Fruit fly (Drosophila melanogaster): Measurements from ENCODE around the gene Tsp86D.

Tsp86D gene

dm6 chr3R:10868427-10868962 lies at the start of gene Tsp86D, which contains the start of gene SelR:
TSS of gene Tsp86D (plus strand) at chr3R:10868708.
TSS of gene SelR (minus strand) at chr3R:10868642.
- TF ChIP-seq ttk (optimal IDR thresholded peaks at IDR 0.05) (no peak), psq (optimal IDR thresholded peaks at IDR 0.05) (no peak), h (optimal IDR thresholded peaks at IDR 0.05) (no peak), Sin3A (optimal IDR thresholded peaks at IDR 0.05) (no peak), insv (optimal IDR thresholded peaks at IDR 0.05) (no peak), Myc (optimal IDR thresholded peaks at IDR 0.05) (no peak)

- TF ChIP-seq Sin3A (optimal IDR thresholded peaks at IDR 0.05): no peak
Measured at dm6 chr3R:10826796-10827524, 41.5 kb upstream of the Tsp86D start, which contains the start of gene Cad86C. TSS of gene Cad86C (plus strand) at chr3R:10827079.

dm6 chr3R:10828688-10829087 lies 39.8 kb upstream of the Tsp86D start:
- TF ChIP-seq Sin3A (optimal IDR thresholded peaks at IDR 0.05): no peak
- no peak for TF ChIP-seq h (optimal IDR thresholded peaks at IDR 0.05)
- TF ChIP-seq Myc (optimal IDR thresholded peaks at IDR 0.05): no peak
- TF ChIP-seq ttk (optimal IDR thresholded peaks at IDR 0.05): no peak
- TF ChIP-seq psq (optimal IDR thresholded peaks at IDR 0.05): no peak
- TF ChIP-seq insv (optimal IDR thresholded peaks at IDR 0.05): no peak

- no peak for TF ChIP-seq ttk (optimal IDR thresholded peaks at IDR 0.05)
- TF ChIP-seq h (optimal IDR thresholded peaks at IDR 0.05): no peak
- TF ChIP-seq insv (optimal IDR thresholded peaks at IDR 0.05): no peak
- TF ChIP-seq Sin3A (optimal IDR thresholded peaks at IDR 0.05): no peak
- TF ChIP-seq Myc (optimal IDR thresholded peaks at IDR 0.05): no peak
- no peak for TF ChIP-seq psq (optimal IDR thresholded peaks at IDR 0.05)
Measured at dm6 chr3R:10829746-10830145, 38.8 kb upstream of the Tsp86D start.

dm6 chr3R:10832526-10833165 lies 35.9 kb upstream of the Tsp86D start:
- TF ChIP-seq insv (optimal IDR thresholded peaks at IDR 0.05) (no peak), psq (optimal IDR thresholded peaks at IDR 0.05) (no peak), h (optimal IDR thresholded peaks at IDR 0.05) (no peak), ttk (optimal IDR thresholded peaks at IDR 0.05) (no peak), Myc (optimal IDR thresholded peaks at IDR 0.05) (no peak), Sin3A (optimal IDR thresholded peaks at IDR 0.05) (no peak)

- TF ChIP-seq psq (optimal IDR thresholded peaks at IDR 0.05) (no peak), h (optimal IDR thresholded peaks at IDR 0.05) (no peak), insv (optimal IDR thresholded peaks at IDR 0.05) (no peak), Myc (optimal IDR thresholded peaks at IDR 0.05) (no peak), ttk (optimal IDR thresholded peaks at IDR 0.05) (no peak)
Measured at dm6 chr3R:10834893-10835292, 33.6 kb upstream of the Tsp86D start.

dm6 chr3R:10836924-10837323 lies 31.6 kb upstream of the Tsp86D start:
- TF ChIP-seq psq (optimal IDR thresholded peaks at IDR 0.05) (no peak), ttk (optimal IDR thresholded peaks at IDR 0.05) (no peak), insv (optimal IDR thresholded peaks at IDR 0.05) (no peak), Myc (optimal IDR thresholded peaks at IDR 0.05) (no peak), h (optimal IDR thresholded peaks at IDR 0.05) (no peak), Sin3A (optimal IDR thresholded peaks at IDR 0.05) (no peak)

- TF ChIP-seq h (optimal IDR thresholded peaks at IDR 0.05) (no peak), ttk (optimal IDR thresholded peaks at IDR 0.05) (no peak), insv (optimal IDR thresholded peaks at IDR 0.05) (no peak)
Measured at dm6 chr3R:10842422-10842821, 26.1 kb upstream of the Tsp86D start.

dm6 chr3R:10849515-10849973 lies 19.0 kb upstream of the Tsp86D start, which contains the start of gene CG42394:
TSS of gene CG42394 (plus strand) at chr3R:10849825.
- TF ChIP-seq Sin3A (optimal IDR thresholded peaks at IDR 0.05): no peak
- no peak for TF ChIP-seq ttk (optimal IDR thresholded peaks at IDR 0.05)
- TF ChIP-seq psq (optimal IDR thresholded peaks at IDR 0.05): no peak
- no peak for TF ChIP-seq Myc (optimal IDR thresholded peaks at IDR 0.05)
- no peak for TF ChIP-seq insv (optimal IDR thresholded peaks at IDR 0.05)
- no peak for TF ChIP-seq h (optimal IDR thresholded peaks at IDR 0.05)

- TF ChIP-seq ttk (optimal IDR thresholded peaks at IDR 0.05) (no peak), Myc (optimal IDR thresholded peaks at IDR 0.05) (no peak), h (optimal IDR thresholded peaks at IDR 0.05) (no peak), insv (optimal IDR thresholded peaks at IDR 0.05) (no peak), psq (optimal IDR thresholded peaks at IDR 0.05) (no peak), Sin3A (optimal IDR thresholded peaks at IDR 0.05) (no peak)
Measured at dm6 chr3R:10850636-10851035, 17.9 kb upstream of the Tsp86D start.

- TF ChIP-seq insv (optimal IDR thresholded peaks at IDR 0.05) (no peak), Sin3A (optimal IDR thresholded peaks at IDR 0.05) (no peak), h (optimal IDR thresholded peaks at IDR 0.05) (no peak), Myc (optimal IDR thresholded peaks at IDR 0.05) (no peak), psq (optimal IDR thresholded peaks at IDR 0.05) (no peak), ttk (optimal IDR thresholded peaks at IDR 0.05) (no peak)
Measured at dm6 chr3R:10852232-10852774, 16.2 kb upstream of the Tsp86D start, which contains the start of gene CG4565. TSS of gene CG4565 (plus strand) at chr3R:10852724.

dm6 chr3R:10854243-10854874 lies 14.1 kb upstream of the Tsp86D start, which contains the start of the genes CG6567 and CG4511:
TSS of gene CG6567 (minus strand) at chr3R:10854451.
TSS of gene CG4511 (plus strand) at chr3R:10854501.
- no peak for TF ChIP-seq psq (optimal IDR thresholded peaks at IDR 0.05)
- no peak for TF ChIP-seq Myc (optimal IDR thresholded peaks at IDR 0.05)

Measured in Kc167 (cell line).